Worm (Caenorhabditis elegans) whole organism, late embryonic: ENCODE results near the gene srw-42.

ENCODE experiments used
- ama-1 ChIP-seq: fragments of 150-350 bp; optimal IDR thresholded peaks from 2 replicates; lab custom pipeline; 2014
- ceh-30 ChIP-seq: fragments of 150-350 bp; optimal IDR thresholded peaks from 2 replicates; lab custom pipeline; 2014; ENCODE audit warnings: missing biosample characterization, missing genetic modification characterization
- ceh-45 ChIP-seq: fragments of 200-800 bp; sonication (Bioruptor generic); IDR thresholded peaks from 2 replicates; pipeline ENCODE4 v1.3.6; 2022; ENCODE audit warnings: missing genetic modification reagents, missing genetic modification characterization, missing compliant biosample characterization
- ceh-9 ChIP-seq: sonication (generic microtip); optimal IDR thresholded peaks from 2 replicates; lab custom pipeline; 2016; ENCODE audit warnings: mild to moderate bottlenecking, missing genetic modification characterization, inconsistent platforms, missing compliant biosample characterization
- gmeb-2 ChIP-seq: sonication (generic microtip); optimal IDR thresholded peaks from 2 replicates; lab custom pipeline; 2016; ENCODE audit warnings: missing genetic modification characterization, inconsistent platforms, missing compliant biosample characterization
- nhr-11 ChIP-seq: fragments of 150-350 bp; optimal IDR thresholded peaks from 2 replicates; lab custom pipeline; 2014; ENCODE audit warnings: missing biosample characterization, missing genetic modification characterization
- pha-4 ChIP-seq: fragments of 150-350 bp; optimal IDR thresholded peaks from 2 replicates; lab custom pipeline; 2018; ENCODE audit warnings: missing biosample characterization, missing genetic modification reagents, missing genetic modification characterization
- pqm-1 ChIP-seq: sonication (generic microtip); optimal IDR thresholded peaks from 2 replicates; lab custom pipeline; 2016; ENCODE audit warnings: missing genetic modification characterization, missing compliant biosample characterization
- rnt-1 ChIP-seq: sonication (generic microtip); optimal IDR thresholded peaks from 2 replicates; lab custom pipeline; 2016; ENCODE audit warnings: missing genetic modification characterization, missing compliant biosample characterization
- tbx-2 ChIP-seq: sonication (generic microtip); optimal IDR thresholded peaks from 2 replicates; lab custom pipeline; 2016; ENCODE audit warnings: missing genetic modification characterization, missing compliant biosample characterization
- ttx-3 ChIP-seq: sonication (generic microtip); optimal IDR thresholded peaks from 2 replicates; lab custom pipeline; 2016; ENCODE audit warnings: missing genetic modification reagents, missing genetic modification characterization, missing compliant biosample characterization
- unc-55 ChIP-seq: sonication (generic microtip); optimal IDR thresholded peaks from 2 replicates; lab custom pipeline; 2017; ENCODE audit warnings: missing biosample characterization, missing genetic modification reagents, missing genetic modification characterization
- ztf-16 ChIP-seq: sonication (generic microtip); optimal IDR thresholded peaks from 2 replicates; lab custom pipeline; 2017; ENCODE audit warnings: missing genetic modification characterization, missing compliant biosample characterization

- TF ChIP-seq pqm-1 (tag; lab: Kevin White, UChicago) (no peak), ama-1 (lab: Kevin White, UChicago) (no peak), tbx-2 (tag; lab: Kevin White, UChicago) (no peak), gmeb-2 (tag; lab: Kevin White, UChicago) (no peak), ceh-30 (tag; lab: Kevin White, UChicago) (no peak), rnt-1 (tag; lab: Kevin White, UChicago) (no peak), unc-55 (GFP tag; lab: Kevin White, UChicago) (no peak), ttx-3 (no peak), ceh-45 (GFP tag; lab: Robert Waterston, UW) (no peak), pha-4 (no peak), nhr-11 (tag; lab: Kevin White, UChicago) (no peak), ceh-9 (tag; lab: Kevin White, UChicago) (no peak), ztf-16 (tag; lab: Kevin White, UChicago) (no peak)
Observed at ce11 chrV:16643558-16643957, 50.1 kb downstream of the srw-42 start, which contains the start of gene srw-77.
